Fruit fly (Drosophila melanogaster): Measurements from ENCODE around the gene Elo68beta.

Elo68beta gene

dm6 chr3L:11062441-11062840, 39.1 kb downstream of the Elo68beta start, which contains the start of gene CG32069 (continued):
- TF ChIP-seq CG6654 (GFP tag; optimal IDR thresholded peaks at IDR 0.05) (no peak), repo (GFP tag; optimal IDR thresholded peaks at IDR 0.05) (no peak), Hey (tag; optimal IDR thresholded peaks at IDR 0.05) (no peak), Dip2 (GFP tag; IDR thresholded peaks at IDR 0.05) (no peak), bbx (GFP tag; IDR thresholded peaks at IDR 0.05; ENCODE audit: partially characterized antibody) (no peak), Pdp1 (GFP tag; optimal IDR thresholded peaks at IDR 0.05) (peak in 1 of 2 experiments; percentile 75), fd96Cb (tag; optimal IDR thresholded peaks at IDR 0.05) (no peak), h (optimal IDR thresholded peaks at IDR 0.05) (no peak), shn (GFP tag; optimal IDR thresholded peaks at IDR 0.05) (no peak), CG15514 (GFP tag; optimal IDR thresholded peaks at IDR 0.05) (peak; percentile 36), CG6765 (GFP tag; optimal IDR thresholded peaks at IDR 0.05) (no peak), CG34376 (GFP tag; optimal IDR thresholded peaks at IDR 0.05) (no peak), NFAT (GFP tag; IDR thresholded peaks at IDR 0.05) (no peak), Trl (optimal IDR thresholded peaks at IDR 0.05) (no peak), Trl (GFP tag; optimal IDR thresholded peaks at IDR 0.05) (no peak), salm (tag; optimal IDR thresholded peaks at IDR 0.05) (no peak)

dm6 chr3L:11061200-11061599, 40.3 kb downstream of the Elo68beta start, which contains the start of the genes CG6321 and Blos2:
TSS of gene CG6321 (minus strand) at chr3L:11061224.
TSS of gene Blos2 (plus strand) at chr3L:11061571.
- no peak for TF ChIP-seq disco-r (GFP tag; optimal IDR thresholded peaks at IDR 0.05)
- TF ChIP-seq tup (GFP tag; optimal IDR thresholded peaks at IDR 0.05): no peak
- peak; percentile 68 for TF ChIP-seq CG15601 (tag; optimal IDR thresholded peaks at IDR 0.05)
- peak; percentile 3 for TF ChIP-seq CG1647 (GFP tag; optimal IDR thresholded peaks at IDR 0.05)
- peak; percentile 58 for TF ChIP-seq CG18619 (GFP tag; optimal IDR thresholded peaks at IDR 0.05)
- TF ChIP-seq inv (GFP tag; IDR thresholded peaks at IDR 0.05; ENCODE audit: partially characterized antibody): no peak
- TF ChIP-seq CG8944 (GFP tag; optimal IDR thresholded peaks at IDR 0.05): no peak
- TF ChIP-seq row (GFP tag; IDR thresholded peaks at IDR 0.05): peak; percentile 93
- TF ChIP-seq MESR4 (GFP tag; optimal IDR thresholded peaks at IDR 0.05): no peak
- peak in 1 of 2 experiments; percentile 84 for TF ChIP-seq Eip74EF (GFP tag; optimal IDR thresholded peaks at IDR 0.05)
- peak; percentile 64; the same call in 1 of the 3 replicates for TF ChIP-seq tgo (GFP tag; IDR thresholded peaks at IDR 0.05)
- peak; percentile 47 for TF ChIP-seq kay (GFP tag; optimal IDR thresholded peaks at IDR 0.05)
- TF ChIP-seq CG2712 (tag; optimal IDR thresholded peaks at IDR 0.05): peak; percentile 89
- no peak for TF ChIP-seq cato (GFP tag; optimal IDR thresholded peaks at IDR 0.05; ENCODE audit: borderline replicate concordance)
- no peak for TF ChIP-seq Bgb (GFP tag; IDR thresholded peaks at IDR 0.05; ENCODE audit: partially characterized antibody)
- peak; percentile 22 for TF ChIP-seq Lhr (GFP tag; optimal IDR thresholded peaks at IDR 0.05)
- TF ChIP-seq CG7372 (GFP tag; IDR thresholded peaks at IDR 0.05): no peak
- TF ChIP-seq CG2202 (tag; optimal IDR thresholded peaks at IDR 0.05): peak; percentile 32
- TF ChIP-seq CG12769 (tag; optimal IDR thresholded peaks at IDR 0.05): peak; percentile 79
- TF ChIP-seq CG42726 (GFP tag; IDR thresholded peaks at IDR 0.05; ENCODE audit: partially characterized antibody): no peak
- TF ChIP-seq sna (GFP tag; IDR thresholded peaks at IDR 0.05; ENCODE audit: partially characterized antibody): no peak
- peak; percentile 68 for TF ChIP-seq slbo (GFP tag; IDR thresholded peaks at IDR 0.05)
- peak; percentile 4 for TF ChIP-seq mirr (GFP tag; optimal IDR thresholded peaks at IDR 0.05)
- no peak for TF ChIP-seq Trl (optimal IDR thresholded peaks at IDR 0.05)
- TF ChIP-seq Trl (GFP tag; optimal IDR thresholded peaks at IDR 0.05): peak; percentile 45
- TF ChIP-seq H15 (GFP tag; IDR thresholded peaks at IDR 0.05): 0 out of 3 replicates have a peak, but pooled peaks have one; percentile 27
- TF ChIP-seq Hr3 (GFP tag; optimal IDR thresholded peaks at IDR 0.05): peak; percentile 69
- peak; percentile 67 for TF ChIP-seq Max (GFP tag; optimal IDR thresholded peaks at IDR 0.05)
- peak; percentile 39 for TF ChIP-seq CG11723 (GFP tag; optimal IDR thresholded peaks at IDR 0.05)
- TF ChIP-seq shn (GFP tag; optimal IDR thresholded peaks at IDR 0.05): no peak
- TF ChIP-seq CG17328 (GFP tag; IDR thresholded peaks at IDR 0.05): peak; percentile 75
- TF ChIP-seq NFAT (GFP tag; IDR thresholded peaks at IDR 0.05): peak; percentile 45; the same call in 1 of the 2 replicates
- TF ChIP-seq PHDP (tag; optimal IDR thresholded peaks at IDR 0.05): peak; percentile 89
- peak; percentile 30; the same call in 1 of the 2 replicates for TF ChIP-seq esg (GFP tag; conservative IDR thresholded peaks at IDR 0.05)
- TF ChIP-seq Scr (GFP tag; IDR thresholded peaks at IDR 0.05; ENCODE audit: partially characterized antibody): no peak
- no peak for TF ChIP-seq ato (GFP tag; IDR thresholded peaks at IDR 0.05; ENCODE audit: partially characterized antibody)
- no peak for TF ChIP-seq pita (GFP tag; optimal IDR thresholded peaks at IDR 0.05)
